Fruit fly (Drosophila melanogaster): ENCODE measurements around the gene Vha16-3.

dm6 chr3L:11447022-11447728, 25.9 kb upstream of the Vha16-3 start:
- TF ChIP-seq psq (optimal IDR thresholded peaks at IDR 0.05), result no peak
- no peak for TF ChIP-seq pan (optimal IDR thresholded peaks at IDR 0.05)
- TF ChIP-seq EcR (GFP tag; optimal IDR thresholded peaks at IDR 0.05), result peak in 1 of 2 experiments; percentile 90
- no peak for TF ChIP-seq CG8478 (optimal IDR thresholded peaks at IDR 0.05)
- no peak for TF ChIP-seq usp (GFP tag; optimal IDR thresholded peaks at IDR 0.05)
